Worm (Caenorhabditis elegans) whole organism, midembryonic: ENCODE data around the gene rnp-7.

Source experiments
- cog-1 ChIP-seq: sonication (generic microtip); optimal IDR thresholded peaks from 2 replicates; lab custom pipeline; 2016; ENCODE audit warnings: missing genetic modification characterization, missing compliant biosample characterization
- flt-1 ChIP-seq: fragments of 200-800 bp; sonication (Bioruptor generic); IDR thresholded peaks from 2 replicates; pipeline ENCODE4 v1.3.6; 2022; ENCODE audit warnings: missing genetic modification characterization, missing compliant biosample characterization
- klf-2 ChIP-seq: fragments of 200-800 bp; sonication (Bioruptor generic); conservative IDR thresholded peaks from 2 replicates; pipeline ENCODE4 v1.3.6; 2022; ENCODE audit warnings: missing genetic modification reagents, missing genetic modification characterization, missing compliant biosample characterization
- med-1 ChIP-seq: sonication (generic microtip); optimal IDR thresholded peaks from 2 replicates; lab custom pipeline; 2017; ENCODE audit warnings: missing genetic modification characterization, mild to moderate bottlenecking, missing compliant biosample characterization, antibody characterized with exemption, missing genetic modification reagents; ENCODE audit not compliant: insufficient read depth
- ref-1 ChIP-seq: fragments of 200-800 bp; sonication (Bioruptor generic); conservative IDR thresholded peaks from 2 replicates; pipeline ENCODE4 v1.3.6; 2022; ENCODE audit warnings: missing genetic modification reagents, missing genetic modification characterization, missing compliant biosample characterization
- tab-1 ChIP-seq: fragments of 200-800 bp; sonication (Bioruptor generic); IDR thresholded peaks from 2 replicates; pipeline ENCODE4 v1.3.6; 2022; ENCODE audit warnings: missing genetic modification characterization, missing compliant biosample characterization
- ztf-29 ChIP-seq: fragments of 200-800 bp; sonication (Bioruptor generic); IDR thresholded peaks from 2 replicates; pipeline ENCODE4 v1.3.6; 2022; ENCODE audit warnings: missing genetic modification reagents, missing genetic modification characterization, missing compliant biosample characterization

DNA sequence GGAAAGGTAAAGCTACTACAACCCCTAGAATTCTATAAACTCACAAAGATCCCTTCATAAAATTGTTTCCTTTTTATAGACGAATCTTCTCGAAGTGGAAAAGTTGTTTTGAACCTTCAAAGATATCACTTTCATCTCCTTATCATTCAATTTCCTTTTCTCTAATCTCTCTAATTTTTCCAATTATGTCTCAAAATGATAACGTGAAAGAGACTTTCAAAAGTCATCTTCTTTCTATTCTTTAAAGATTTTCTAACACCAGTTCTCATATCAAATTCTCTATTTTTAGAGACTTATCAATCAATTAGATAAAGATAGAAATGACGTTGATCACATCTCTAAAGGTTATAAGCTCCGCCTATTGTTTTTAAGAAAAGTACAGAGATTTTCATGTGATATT lies 38.5 kb upstream of the rnp-7 start:
- TF ChIP-seq tab-1 (GFP tag; lab: Robert Waterston, UW) (no peak), cog-1 (tag; lab: Kevin White, UChicago) (no peak), ref-1 (no peak), klf-2 (no peak), med-1 (GFP tag; lab: Kevin White, UChicago) (no peak), flt-1 (GFP tag; lab: Robert Waterston, UW) (no peak), ztf-29 (GFP tag; lab: Robert Waterston, UW) (no peak)
